Worm (Caenorhabditis elegans): ENCODE measurements around the gene srh-275.

srh-275 gene

DNA sequence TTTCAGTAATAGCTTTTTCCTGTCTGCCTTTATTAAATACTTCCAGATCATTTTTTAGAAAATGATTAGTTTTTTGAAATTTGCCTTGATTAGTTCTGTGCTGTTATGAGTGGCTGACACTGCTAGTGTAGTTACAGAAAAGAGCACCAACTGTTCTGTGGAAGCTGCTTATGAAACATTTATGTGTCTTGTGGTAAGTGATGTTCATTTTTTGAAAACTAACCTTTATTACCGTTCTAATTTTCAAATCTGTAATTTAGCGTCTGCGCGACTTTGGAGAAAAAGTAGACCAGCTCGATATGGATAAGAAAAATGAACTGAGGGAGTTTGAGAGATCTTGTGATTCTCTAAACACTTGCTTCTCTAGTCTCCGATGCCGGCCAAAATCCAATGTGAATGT is 16.8 kb downstream of the srh-275 start, which contains the start of gene srj-14:
Gene srj-14 (plus strand): TSS at position 131 of the 400 bp plus-strand sequence.
- TF ChIP-seq egl-27 (tag; optimal IDR thresholded peaks at IDR 0.05): no peak
- TF ChIP-seq R02D3.7 (tag; optimal IDR thresholded peaks at IDR 0.05): no peak
- no peak for TF ChIP-seq nhr-12 (tag; optimal IDR thresholded peaks at IDR 0.05)
- TF ChIP-seq ama-1 (optimal IDR thresholded peaks at IDR 0.05): no peak
- TF ChIP-seq sma-3 (GFP tag; optimal IDR thresholded peaks at IDR 0.05): no peak
- TF ChIP-seq C34F6.9 (tag; optimal IDR thresholded peaks at IDR 0.05): no peak
- no peak for TF ChIP-seq F13H6.1 (tag; optimal IDR thresholded peaks at IDR 0.05)
- no peak for TF ChIP-seq lin-11 (tag; optimal IDR thresholded peaks at IDR 0.05)
- no peak for TF ChIP-seq gmeb-1 (tag; optimal IDR thresholded peaks at IDR 0.05)
- TF ChIP-seq Y55F3AM.14 (GFP tag; optimal IDR thresholded peaks at IDR 0.05): no peak
- no peak for TF ChIP-seq dmd-4 (tag; optimal IDR thresholded peaks at IDR 0.05)
- no peak for TF ChIP-seq elt-3 (tag; optimal IDR thresholded peaks at IDR 0.05)
- TF ChIP-seq ztf-1 (GFP tag; conservative IDR thresholded peaks at IDR 0.05): no peak
- TF ChIP-seq nhr-21 (tag; optimal IDR thresholded peaks at IDR 0.05): no peak
- TF ChIP-seq zag-1 (tag; optimal IDR thresholded peaks at IDR 0.05): no peak
- TF ChIP-seq ceh-16 (tag; optimal IDR thresholded peaks at IDR 0.05): no peak
- TF ChIP-seq mdl-1 (tag; optimal IDR thresholded peaks at IDR 0.05): no peak

- TF ChIP-seq ceh-82 (tag; optimal IDR thresholded peaks at IDR 0.05) (no peak), ama-1 (optimal IDR thresholded peaks at IDR 0.05) (no peak)
Observed at ce11 chrV:7374090-7374489, 21.3 kb downstream of the srh-275 start, which contains the start of gene srx-56. Gene srx-56 (plus strand): TSS chrV:7374390.

ce11 chrV:7379384-7379783 is 26.6 kb downstream of the srh-275 start, which contains the start of gene srsx-24:
Gene srsx-24 (minus strand): TSS chrV:7379484.
- no peak for TF ChIP-seq alr-1 (tag; optimal IDR thresholded peaks at IDR 0.05)
- TF ChIP-seq dmd-4 (tag; optimal IDR thresholded peaks at IDR 0.05): no peak
- no peak for TF ChIP-seq lsy-2 (tag; optimal IDR thresholded peaks at IDR 0.05)
- TF ChIP-seq blmp-1 (tag; optimal IDR thresholded peaks at IDR 0.05; ENCODE audit: insufficient read depth): no peak
- TF ChIP-seq nhr-12 (tag; optimal IDR thresholded peaks at IDR 0.05): no peak
- TF ChIP-seq nhr-23 (tag; optimal IDR thresholded peaks at IDR 0.05): no peak
- TF ChIP-seq crh-2 (tag; optimal IDR thresholded peaks at IDR 0.05): no peak

DNA sequence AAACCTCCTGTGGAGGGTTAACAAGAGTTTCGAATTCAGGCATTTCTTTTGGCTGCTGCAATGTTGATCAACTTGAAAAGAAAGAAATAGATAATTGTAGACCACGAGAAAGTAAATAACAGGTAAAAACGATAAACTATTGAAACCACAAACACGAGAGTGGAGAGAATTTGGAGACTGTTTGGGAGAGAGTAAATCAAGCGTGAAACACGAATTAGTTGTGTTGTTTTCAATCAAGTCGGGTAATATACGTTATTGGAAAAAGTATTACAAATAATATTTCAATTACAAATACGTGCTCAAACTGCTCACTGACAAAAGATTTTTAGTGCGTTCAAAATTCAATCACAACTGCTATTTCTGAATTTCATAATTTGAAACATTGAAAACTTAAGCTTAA is 28.2 kb downstream of the srh-275 start, which contains the start of gene C03G6.17:
Gene C03G6.17 (minus strand): TSS at position 101 of the 400 bp plus-strand sequence.
- TF ChIP-seq elt-1 (tag; optimal IDR thresholded peaks at IDR 0.05) (no peak), fos-1 (tag; optimal IDR thresholded peaks at IDR 0.05) (no peak), mbf-1 (tag; optimal IDR thresholded peaks at IDR 0.05) (no peak), sma-9 (GFP tag; optimal IDR thresholded peaks at IDR 0.05) (no peak), sma-9 (tag; optimal IDR thresholded peaks at IDR 0.05) (no peak), Y55F3AM.14 (GFP tag; optimal IDR thresholded peaks at IDR 0.05) (no peak), lsy-2 (tag; optimal IDR thresholded peaks at IDR 0.05) (no peak), sem-4 (tag; optimal IDR thresholded peaks at IDR 0.05) (no peak), blmp-1 (tag; optimal IDR thresholded peaks at IDR 0.05; ENCODE audit: insufficient read depth) (no peak), nhr-12 (tag; optimal IDR thresholded peaks at IDR 0.05) (no peak), ztf-11 (tag; optimal IDR thresholded peaks at IDR 0.05) (no peak), ceh-82 (tag; optimal IDR thresholded peaks at IDR 0.05) (no peak), lin-39 (tag; optimal IDR thresholded peaks at IDR 0.05) (no peak), nhr-25 (tag; optimal IDR thresholded peaks at IDR 0.05) (no peak), unc-55 (GFP tag; optimal IDR thresholded peaks at IDR 0.05) (no peak), nhr-23 (tag; optimal IDR thresholded peaks at IDR 0.05) (no peak), zag-1 (tag; optimal IDR thresholded peaks at IDR 0.05) (no peak)

ce11 chrV:7386052-7386573 is 33.3 kb downstream of the srh-275 start, which contains the start of gene srp-6:
Gene srp-6 (minus strand): TSS chrV:7386102.
- TF ChIP-seq elt-1 (tag; optimal IDR thresholded peaks at IDR 0.05) (no peak), lin-11 (tag; optimal IDR thresholded peaks at IDR 0.05) (no peak), sem-4 (tag; optimal IDR thresholded peaks at IDR 0.05) (no peak), unc-55 (GFP tag; optimal IDR thresholded peaks at IDR 0.05) (peak; percentile 6), crh-2 (tag; optimal IDR thresholded peaks at IDR 0.05) (no peak), fos-1 (tag; optimal IDR thresholded peaks at IDR 0.05) (peak; percentile 2), mab-5 (tag; optimal IDR thresholded peaks at IDR 0.05) (no peak), ceh-16 (tag; optimal IDR thresholded peaks at IDR 0.05) (no peak), ZK546.5 (tag; optimal IDR thresholded peaks at IDR 0.05) (no peak), lin-39 (tag; optimal IDR thresholded peaks at IDR 0.05) (no peak), ceh-82 (tag; optimal IDR thresholded peaks at IDR 0.05) (no peak)

All from whole organism, L2 larva.